Fruit fly (Drosophila melanogaster) whole organism, embryonic: ENCODE data around the gene CG32712.

Experiments used
- Ada2b ChIP-seq: fragments of 200-800 bp; sonication (Bioruptor generic); IDR thresholded peaks from 2 replicates; pipeline ENCODE4 v1.3.6; 2022; ENCODE audit warnings: missing biosample characterization, missing genetic modification characterization
- Antp ChIP-seq: fragments of 200-800 bp; sonication (Bioruptor generic); optimal IDR thresholded peaks from 3 replicates; lab custom pipeline; 2016; ENCODE audit warnings: missing biosample characterization, missing genetic modification characterization
- B-H1 ChIP-seq: fragments of 200-800 bp; sonication (Bioruptor generic); IDR thresholded peaks from 3 replicates; pipeline ENCODE4 v1.3.6; 2022; ENCODE audit warnings: missing biosample characterization, missing genetic modification characterization
- CG10431 ChIP-seq: fragments of 200-800 bp; sonication (Bioruptor generic); optimal IDR thresholded peaks from 3 replicates; lab custom pipeline; 2018; ENCODE audit warnings: missing biosample characterization, mild to moderate bottlenecking, missing genetic modification characterization
- CG11695 ChIP-seq: fragments of 200-800 bp; sonication (Bioruptor generic); IDR thresholded peaks from 3 replicates; pipeline ENCODE4 v1.3.6; 2022; ENCODE audit warnings: missing biosample characterization, missing genetic modification characterization
- CG11723 ChIP-seq: fragments of 200-800 bp; sonication (Bioruptor generic); optimal IDR thresholded peaks from 2 replicates; lab custom pipeline; 2017; ENCODE audit warnings: missing biosample characterization, mild to moderate bottlenecking, missing genetic modification characterization
- CG12219 ChIP-seq: fragments of 200-800 bp; sonication (Bioruptor generic); optimal IDR thresholded peaks from 3 replicates; lab custom pipeline; 2018; ENCODE audit warnings: missing biosample characterization, mild to moderate bottlenecking, missing genetic modification characterization
- CG1233 ChIP-seq: fragments of 200-800 bp; sonication (Bioruptor generic); optimal IDR thresholded peaks from 4 replicates; lab custom pipeline; 2018; ENCODE audit warnings: missing biosample characterization, mild to moderate bottlenecking, missing genetic modification characterization
- CG12659 ChIP-seq: fragments of 200-800 bp; sonication (Bioruptor generic); optimal IDR thresholded peaks from 3 replicates; lab custom pipeline; 2017; ENCODE audit warnings: mild to moderate bottlenecking, missing biosample characterization, missing genetic modification reagents, missing genetic modification characterization
- CG13894 ChIP-seq: fragments of 200-800 bp; sonication (Bioruptor generic); optimal IDR thresholded peaks from 3 replicates; lab custom pipeline; 2018; ENCODE audit warnings: missing biosample characterization, mild to moderate bottlenecking, missing genetic modification characterization, moderate library complexity
- CG14050 ChIP-seq: fragments of 200-800 bp; sonication (Bioruptor generic); IDR thresholded peaks from 3 replicates; pipeline ENCODE4 v1.3.6; 2022; ENCODE audit warnings: missing biosample characterization, missing genetic modification characterization
- CG1603 ChIP-seq: fragments of 200-800 bp; sonication (Bioruptor generic); optimal IDR thresholded peaks from 2 replicates; lab custom pipeline; 2019; ENCODE audit warnings: missing biosample characterization, mild to moderate bottlenecking, missing genetic modification characterization, moderate library complexity
- CG16863 ChIP-seq: fragments of 200-800 bp; sonication (Bioruptor generic); optimal IDR thresholded peaks from 3 replicates; lab custom pipeline; 2016; ENCODE audit warnings: missing biosample characterization, missing genetic modification characterization
- CG18011 ChIP-seq: fragments of 200-800 bp; sonication (Bioruptor generic); optimal IDR thresholded peaks from 2 replicates; lab custom pipeline; 2017; ENCODE audit warnings: missing biosample characterization, missing genetic modification characterization, mild to moderate bottlenecking, moderate library complexity, missing genotype
- CG18599 ChIP-seq: fragments of 200-800 bp; sonication (Bioruptor generic); optimal IDR thresholded peaks from 3 replicates; lab custom pipeline; 2017; ENCODE audit warnings: missing biosample characterization, missing genetic modification characterization, mild to moderate bottlenecking, moderate library complexity, missing genetic modification reagents
- CG2202 ChIP-seq: fragments of 200-800 bp; sonication (Bioruptor generic); optimal IDR thresholded peaks from 2 replicates; lab custom pipeline; 2018; ENCODE audit warnings: missing biosample characterization, mild to moderate bottlenecking, missing genetic modification characterization
- CG2875 ChIP-seq: fragments of 200-800 bp; sonication (Bioruptor generic); optimal IDR thresholded peaks from 2 replicates; lab custom pipeline; 2017; ENCODE audit warnings: missing biosample characterization, mild to moderate bottlenecking, missing genetic modification characterization, missing genetic modification reagents
- CG43689 ChIP-seq: fragments of 200-800 bp; sonication (Bioruptor generic); IDR thresholded peaks from 2 replicates; pipeline ENCODE4 v1.3.6; 2022; ENCODE audit warnings: missing biosample characterization, missing genetic modification characterization
- CG6689 ChIP-seq: fragments of 200-800 bp; sonication (Bioruptor generic); IDR thresholded peaks from 2 replicates; pipeline ENCODE4 v1.3.6; 2022; ENCODE audit warnings: missing biosample characterization, missing genetic modification characterization
- CG7928 ChIP-seq: fragments of 200-800 bp; sonication (Bioruptor generic); optimal IDR thresholded peaks from 2 replicates; lab custom pipeline; 2017; ENCODE audit warnings: missing biosample characterization, mild to moderate bottlenecking, missing genetic modification characterization
- CG8089 ChIP-seq: fragments of 200-800 bp; sonication (Bioruptor generic); optimal IDR thresholded peaks from 3 replicates; lab custom pipeline; 2016; ENCODE audit warnings: missing biosample characterization, missing genetic modification characterization
- CG8290 ChIP-seq, 3 experiments: fragments of 200-800 bp; sonication (Bioruptor generic); optimal IDR thresholded peaks; 2 replicates each; lab custom pipeline; 2016 to 2019; ENCODE audit warnings: missing biosample characterization in 3 of 3, missing genetic modification characterization in 3 of 3, mild to moderate bottlenecking in 2 of 3, moderate library complexity in 1 of 3
- CG8359 ChIP-seq: fragments of 200-800 bp; sonication (Bioruptor generic); optimal IDR thresholded peaks from 2 replicates; lab custom pipeline; 2017; ENCODE audit warnings: missing biosample characterization, mild to moderate bottlenecking, missing genetic modification characterization, borderline replicate concordance
- CoRest ChIP-seq: fragments of 200-800 bp; sonication (Bioruptor generic); optimal IDR thresholded peaks from 3 replicates; lab custom pipeline; 2018; ENCODE audit warnings: missing biosample characterization, mild to moderate bottlenecking, missing genetic modification characterization, moderate library complexity
- D19B ChIP-seq: fragments of 200-800 bp; sonication (Bioruptor generic); optimal IDR thresholded peaks from 2 replicates; lab custom pipeline; 2017; ENCODE audit warnings: missing biosample characterization, mild to moderate bottlenecking, missing genetic modification characterization
- Dip3 ChIP-seq: fragments of 200-800 bp; sonication (Bioruptor generic); optimal IDR thresholded peaks from 3 replicates; lab custom pipeline; 2016; ENCODE audit warnings: missing biosample characterization, missing genetic modification characterization
- Fer1 ChIP-seq: fragments of 200-800 bp; sonication (Bioruptor generic); optimal IDR thresholded peaks from 2 replicates; lab custom pipeline; 2017; ENCODE audit warnings: missing biosample characterization, mild to moderate bottlenecking, missing genetic modification characterization
- Fer3 ChIP-seq: fragments of 200-800 bp; sonication (Bioruptor generic); optimal IDR thresholded peaks from 2 replicates; lab custom pipeline; 2018; ENCODE audit warnings: missing biosample characterization, mild to moderate bottlenecking, missing genetic modification characterization, moderate library complexity
- HLH4C ChIP-seq: fragments of 200-800 bp; sonication (Bioruptor generic); IDR thresholded peaks from 3 replicates; pipeline ENCODE4 v1.3.6; 2022; ENCODE audit warnings: missing biosample characterization, missing genetic modification characterization; ENCODE audit not compliant: partially characterized antibody
- MTF-1 ChIP-seq: fragments of 200-800 bp; sonication (Bioruptor generic); optimal IDR thresholded peaks from 2 replicates; lab custom pipeline; 2018; ENCODE audit warnings: missing biosample characterization, mild to moderate bottlenecking, missing genetic modification characterization, borderline replicate concordance
- Opbp ChIP-seq: fragments of 200-800 bp; sonication (Bioruptor generic); IDR thresholded peaks from 3 replicates; pipeline ENCODE4 v1.3.6; 2022; ENCODE audit warnings: missing biosample characterization, missing genetic modification characterization; ENCODE audit not compliant: partially characterized antibody
- Optix ChIP-seq: fragments of 200-800 bp; sonication (Bioruptor generic); IDR thresholded peaks from 3 replicates; pipeline ENCODE4 v1.3.6; 2022; ENCODE audit warnings: missing biosample characterization, missing genetic modification characterization
- ap ChIP-seq: fragments of 200-800 bp; sonication (Bioruptor generic); IDR thresholded peaks from 2 replicates; pipeline ENCODE4 v1.3.6; 2022; ENCODE audit warnings: missing biosample characterization, missing genetic modification characterization
- cad ChIP-seq: fragments of >200 bp; optimal IDR thresholded peaks from 2 replicates; lab custom pipeline; 2017; ENCODE audit warnings: missing biosample characterization, missing genetic modification characterization
- chif ChIP-seq, 2 experiments: fragments of 200-800 bp; sonication (Bioruptor generic); optimal IDR thresholded peaks; 3 replicates each; lab custom pipeline; 2016; ENCODE audit warnings: missing biosample characterization in 2 of 2, missing genetic modification characterization in 2 of 2
- chm ChIP-seq: fragments of 200-800 bp; sonication (Bioruptor generic); IDR thresholded peaks from 2 replicates; pipeline ENCODE4 v1.3.6; 2022; ENCODE audit warnings: missing biosample characterization, missing genetic modification characterization
- chn ChIP-seq: fragments of 200-800 bp; sonication (Bioruptor generic); optimal IDR thresholded peaks from 2 replicates; lab custom pipeline; 2016; ENCODE audit warnings: missing biosample characterization, missing genetic modification characterization
- cwo ChIP-seq: fragments of 200-800 bp; sonication (Bioruptor generic); optimal IDR thresholded peaks from 3 replicates; lab custom pipeline; 2017; ENCODE audit warnings: missing biosample characterization, missing genetic modification characterization, mild to moderate bottlenecking, moderate library complexity, missing genetic modification reagents
- fd96Cb ChIP-seq: fragments of 200-800 bp; sonication (Bioruptor generic); optimal IDR thresholded peaks from 2 replicates; lab custom pipeline; 2018; ENCODE audit warnings: missing biosample characterization, mild to moderate bottlenecking, missing genetic modification characterization, moderate library complexity
- gcm2 ChIP-seq: fragments of 200-800 bp; sonication (Bioruptor generic); optimal IDR thresholded peaks from 2 replicates; lab custom pipeline; 2016; ENCODE audit warnings: missing biosample characterization, missing genetic modification characterization
- gt ChIP-seq: fragments of 200-800 bp; sonication (Bioruptor generic); IDR thresholded peaks from 2 replicates; pipeline ENCODE4 v1.3.6; 2022; ENCODE audit warnings: missing biosample characterization, missing genetic modification characterization
- pum ChIP-seq: fragments of 200-800 bp; sonication (Bioruptor generic); optimal IDR thresholded peaks from 2 replicates; lab custom pipeline; 2016; ENCODE audit warnings: missing biosample characterization, missing genetic modification characterization
- run ChIP-seq: fragments of 200-800 bp; sonication (Bioruptor generic); optimal IDR thresholded peaks from 3 replicates; lab custom pipeline; 2018; ENCODE audit warnings: missing biosample characterization, mild to moderate bottlenecking, missing genetic modification characterization
- seq ChIP-seq: fragments of 200-800 bp; sonication (Bioruptor generic); IDR thresholded peaks from 2 replicates; pipeline ENCODE4 v1.3.6; 2022; ENCODE audit warnings: missing biosample characterization, missing genetic modification characterization
- so ChIP-seq: fragments of 200-800 bp; sonication (Bioruptor generic); IDR thresholded peaks from 3 replicates; pipeline ENCODE4 v1.3.6; 2022; ENCODE audit warnings: missing biosample characterization, missing genetic modification characterization
- sqz ChIP-seq: fragments of 200-800 bp; sonication (Bioruptor generic); optimal IDR thresholded peaks from 3 replicates; lab custom pipeline; 2018; ENCODE audit warnings: missing biosample characterization, mild to moderate bottlenecking, missing genetic modification characterization
- tap ChIP-seq: fragments of 200-800 bp; optimal IDR thresholded peaks from 3 replicates; lab custom pipeline; 2019; ENCODE audit warnings: missing biosample characterization, mild to moderate bottlenecking, missing genetic modification characterization, moderate library complexity
- tll ChIP-seq, 2 experiments: fragments of 200-800 bp in 1 of 2; fragments of >200 bp in 1 of 2; sonication (Bioruptor generic) in 1 of 2; optimal IDR thresholded peaks; 2 replicates each; lab custom pipeline; 2017 to 2019; ENCODE audit warnings: missing biosample characterization in 2 of 2, missing genetic modification characterization in 2 of 2, mild to moderate bottlenecking in 1 of 2, moderate library complexity in 1 of 2
- wdn ChIP-seq: fragments of 200-800 bp; sonication (Bioruptor generic); IDR thresholded peaks from 2 replicates; pipeline ENCODE4 v1.3.6; 2022; ENCODE audit warnings: missing biosample characterization, missing genetic modification characterization

Gene CG32712

dm6 chrX:8411532-8411960 is 22.1 kb downstream of the CG32712 start, which contains the start of gene lawc (continued):
- TF ChIP-seq wdn (peak; percentile 50; the same call in 1 of the 2 replicates), Antp (no peak), Ada2b (GFP tag; lab: Robert Waterston, UW) (no peak), chif (GFP tag; optimal IDR thresholded peaks at IDR 0.05; lab: Kevin White, UChicago) (no peak), HLH4C (peak; percentile 13; the same call in 1 of the 3 replicates), CG43689 (GFP tag; lab: Robert Waterston, UW) (no peak), pum (GFP tag; lab: Kevin White, UChicago) (no peak), CG1603 (tag; lab: Kevin White, UChicago) (peak; percentile 30), gcm2 (GFP tag; lab: Kevin White, UChicago) (no peak), CG12659 (GFP tag; lab: Kevin White, UChicago) (peak; percentile 37), CG2202 (tag; lab: Kevin White, UChicago) (no peak), B-H1 (GFP tag; lab: Robert Waterston, UW) (no peak; the same call in 2 of the 3 replicates), CG6689 (GFP tag; lab: Robert Waterston, UW) (no peak), seq (GFP tag; lab: Robert Waterston, UW) (peak; percentile 50; the same call in 1 of the 2 replicates), cwo (peak; percentile 54), run (tag; lab: Kevin White, UChicago) (no peak), Optix (peak; percentile 44; the same call in 1 of the 3 replicates), chm (GFP tag; lab: Robert Waterston, UW) (peak; percentile 94), CG14050 (GFP tag; lab: Robert Waterston, UW) (no peak), ap (GFP tag; lab: Robert Waterston, UW) (no peak), CG11723 (GFP tag; lab: Kevin White, UChicago) (peak; percentile 25), Fer1 (GFP tag; lab: Kevin White, UChicago) (peak; percentile 80), D19B (GFP tag; lab: Kevin White, UChicago) (no peak), CG13894 (tag; lab: Kevin White, UChicago) (peak; percentile 59), CoRest (tag; lab: Kevin White, UChicago) (no peak), sqz (GFP tag; lab: Kevin White, UChicago) (peak; percentile 38), MTF-1 (GFP tag; lab: Kevin White, UChicago) (peak; percentile 34), gt (no peak), fd96Cb (tag; lab: Kevin White, UChicago) (no peak), CG8290 (GFP tag; optimal IDR thresholded peaks at IDR 0.05; lab: Kevin White, UChicago) (no peak), CG8290 (tag; optimal IDR thresholded peaks at IDR 0.05; lab: Kevin White, UChicago) (peak in 1 of 2 experiments; percentile 85), Dip3 (no peak), chn (GFP tag; lab: Kevin White, UChicago) (no peak), CG18011 (no peak), CG10431 (peak; percentile 45), cad (GFP tag; lab: Kevin White, UChicago) (no peak), CG8089 (GFP tag; lab: Kevin White, UChicago) (no peak), CG8359 (GFP tag; lab: Kevin White, UChicago) (peak; percentile 27), Opbp (GFP tag; lab: Robert Waterston, UW) (peak; percentile 60; the same call in 1 of the 3 replicates), CG18599 (GFP tag; lab: Kevin White, UChicago) (peak; percentile 84), CG1233 (GFP tag; lab: Kevin White, UChicago) (no peak), Fer3 (tag; lab: Kevin White, UChicago) (no peak), CG16863 (no peak), CG12219 (GFP tag; lab: Kevin White, UChicago) (peak; percentile 54), CG7928 (GFP tag; lab: Kevin White, UChicago) (no peak), CG11695 (GFP tag; lab: Robert Waterston, UW) (0 out of 3 replicates have a peak, but pooled peaks have one; percentile 66), tll (GFP tag; optimal IDR thresholded peaks at IDR 0.05; lab: Kevin White, UChicago) (no peak), CG2875 (no peak), tap (tag; lab: Kevin White, UChicago) (peak; percentile 7), so (peak; percentile 75; the same call in 2 of the 3 replicates)
